Worm (Caenorhabditis elegans) whole organism, early embryonic: ENCODE data around the gene acly-2.

Experiments used
- B0310.2 ChIP-seq: sonication (generic microtip); optimal IDR thresholded peaks from 2 replicates; lab custom pipeline; 2016; ENCODE audit warnings: mild to moderate bottlenecking, missing genetic modification characterization, missing compliant biosample characterization
- aly-1 ChIP-seq: sonication (generic microtip); optimal IDR thresholded peaks from 2 replicates; lab custom pipeline; 2016; ENCODE audit warnings: missing genetic modification characterization, missing compliant biosample characterization
- ama-1 ChIP-seq: fragments of 150-350 bp; optimal IDR thresholded peaks from 2 replicates; lab custom pipeline; 2014
- ceh-36 ChIP-seq: sonication (generic microtip); optimal IDR thresholded peaks from 2 replicates; lab custom pipeline; 2016; ENCODE audit warnings: missing genetic modification characterization, inconsistent platforms, missing compliant biosample characterization
- ets-7 ChIP-seq: sonication (generic microtip); optimal IDR thresholded peaks from 2 replicates; lab custom pipeline; 2016; ENCODE audit warnings: missing genotype, missing genetic modification characterization, missing compliant biosample characterization
- flt-1 ChIP-seq: fragments of 200-800 bp; sonication (Bioruptor generic); IDR thresholded peaks from 2 replicates; pipeline ENCODE4 v1.3.6; 2022; ENCODE audit warnings: missing genetic modification characterization, missing compliant biosample characterization
- hmbx-1 ChIP-seq: sonication (generic microtip); optimal IDR thresholded peaks from 2 replicates; lab custom pipeline; 2016; ENCODE audit warnings: mild to moderate bottlenecking, missing genetic modification characterization, missing compliant biosample characterization
- hmg-4 ChIP-seq: fragments of 200-800 bp; sonication (Bioruptor generic); optimal IDR thresholded peaks from 2 replicates; lab custom pipeline; 2018; ENCODE audit warnings: mild to moderate bottlenecking, missing genetic modification characterization, missing compliant biosample characterization
- hnd-1 ChIP-seq: sonication (generic microtip); optimal IDR thresholded peaks from 2 replicates; lab custom pipeline; 2016; ENCODE audit warnings: missing genetic modification characterization, missing compliant biosample characterization
- pes-1 ChIP-seq: fragments of 200-800 bp; sonication (Bioruptor generic); IDR thresholded peaks from 2 replicates; pipeline ENCODE4 v1.3.6; 2022; ENCODE audit warnings: missing genetic modification reagents, missing genetic modification characterization, missing compliant biosample characterization
- scrt-1 ChIP-seq: fragments of 200-800 bp; sonication (Bioruptor generic); IDR thresholded peaks from 2 replicates; pipeline ENCODE4 v1.3.6; 2022; ENCODE audit warnings: missing genetic modification characterization, missing compliant biosample characterization
- tbx-37 ChIP-seq: fragments of 200-800 bp; sonication (Bioruptor generic); conservative IDR thresholded peaks from 2 replicates; pipeline ENCODE4 v1.3.6; 2022; ENCODE audit warnings: missing genetic modification reagents, missing genetic modification characterization, missing compliant biosample characterization
- tra-4 ChIP-seq: sonication (generic microtip); optimal IDR thresholded peaks from 2 replicates; lab custom pipeline; 2017; ENCODE audit warnings: missing genetic modification characterization, missing compliant biosample characterization

DNA sequence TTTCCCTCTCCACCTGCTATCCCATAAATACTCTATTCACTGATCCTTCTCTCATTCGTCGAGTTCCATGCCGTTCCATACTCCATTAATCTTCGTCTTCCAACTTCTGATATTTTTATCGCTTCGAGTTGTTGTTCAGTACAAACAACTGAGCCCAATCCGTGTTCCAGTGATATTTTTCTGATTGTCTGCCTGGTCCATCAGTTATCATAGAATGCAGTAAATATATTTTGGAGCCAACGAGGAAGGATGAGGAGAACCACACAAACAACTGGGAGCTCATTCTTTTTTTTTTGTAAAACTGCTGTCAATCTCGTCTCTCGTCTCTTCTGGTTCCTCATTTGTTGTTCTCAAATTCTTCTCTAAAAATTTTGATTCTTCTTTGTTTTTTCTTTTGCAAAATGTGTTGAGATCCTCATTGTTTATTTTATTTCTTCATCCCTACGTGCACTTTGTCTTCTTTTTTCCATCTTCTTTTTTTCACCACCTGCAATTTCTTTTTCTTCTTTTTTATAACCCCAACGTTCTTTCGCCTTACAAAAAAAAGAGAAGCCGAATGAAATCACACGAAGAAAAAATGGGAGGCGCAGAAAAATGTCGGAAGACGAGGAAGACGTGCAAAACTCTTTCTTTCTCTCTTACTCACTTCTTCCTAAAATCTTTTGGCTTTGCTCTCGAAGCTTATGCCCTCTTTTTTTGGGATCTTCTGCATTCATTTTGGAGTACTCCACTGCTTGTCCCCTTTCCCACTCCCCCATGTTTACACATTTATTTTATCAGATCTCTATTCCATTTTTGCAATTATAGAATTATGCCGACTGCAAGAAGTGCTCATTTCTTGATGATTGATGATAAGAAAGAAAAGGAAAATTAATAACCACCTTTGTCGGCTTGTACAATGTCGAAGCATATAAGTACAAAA, 32.3 kb upstream of the acly-2 start:
- TF ChIP-seq flt-1 (GFP tag; lab: Robert Waterston, UW) (no peak), hmg-4 (GFP tag; lab: Kevin White, UChicago) (no peak), hnd-1 (no peak), ceh-36 (tag; lab: Kevin White, UChicago) (no peak), ets-7 (tag; lab: Kevin White, UChicago) (no peak), aly-1 (tag; lab: Kevin White, UChicago) (no peak), ama-1 (lab: Kevin White, UChicago) (no peak), tbx-37 (GFP tag; lab: Robert Waterston, UW) (no peak), B0310.2 (tag; lab: Kevin White, UChicago) (no peak), tra-4 (tag; lab: Kevin White, UChicago) (no peak), hmbx-1 (no peak), scrt-1 (GFP tag; lab: Robert Waterston, UW) (no peak), pes-1 (GFP tag; lab: Robert Waterston, UW) (no peak)
